Fruit fly (Drosophila melanogaster) whole organism, pupa: ENCODE measurements around the gene CG16964.

ENCODE experiments used
- CG14655 ChIP-seq: fragments of 200-800 bp; sonication (Bioruptor generic); optimal IDR thresholded peaks from 3 replicates; lab custom pipeline; 2017; ENCODE audit warnings: mild to moderate bottlenecking, missing biosample characterization, missing genetic modification reagents, missing genetic modification characterization
- CG15710 ChIP-seq: fragments of 200-800 bp; sonication (Bioruptor generic); optimal IDR thresholded peaks from 2 replicates; lab custom pipeline; 2018; ENCODE audit warnings: missing biosample characterization, mild to moderate bottlenecking, missing genetic modification characterization, moderate library complexity
- CG32121 ChIP-seq: fragments of 200-800 bp; sonication (Bioruptor generic); IDR thresholded peaks from 2 replicates; pipeline ENCODE4 v1.3.6; 2022; ENCODE audit warnings: missing biosample characterization, missing genetic modification characterization
- CG34367 ChIP-seq: fragments of 200-800 bp; sonication (Bioruptor generic); optimal IDR thresholded peaks from 2 replicates; lab custom pipeline; 2018; ENCODE audit warnings: missing biosample characterization, mild to moderate bottlenecking, missing genetic modification characterization
- Pif1A ChIP-seq: fragments of 200-800 bp; sonication (Bioruptor generic); optimal IDR thresholded peaks from 3 replicates; lab custom pipeline; 2016; ENCODE audit warnings: missing biosample characterization, missing genetic modification characterization
- Pif1B ChIP-seq: fragments of 200-800 bp; sonication (Bioruptor generic); optimal IDR thresholded peaks from 3 replicates; lab custom pipeline; 2016; ENCODE audit warnings: missing biosample characterization, missing genetic modification characterization
- Snoo ChIP-seq: fragments of 200-800 bp; sonication (Bioruptor generic); optimal IDR thresholded peaks from 3 replicates; lab custom pipeline; 2017; ENCODE audit warnings: missing biosample characterization, mild to moderate bottlenecking, missing genetic modification characterization, inconsistent platforms
- gl ChIP-seq: fragments of 200-800 bp; sonication (Bioruptor generic); optimal IDR thresholded peaks from 2 replicates; lab custom pipeline; 2018; ENCODE audit warnings: missing biosample characterization, mild to moderate bottlenecking, missing genetic modification characterization
- rn ChIP-seq: fragments of 200-800 bp; sonication (Bioruptor generic); IDR thresholded peaks from 2 replicates; pipeline ENCODE4 v1.3.6; 2022; ENCODE audit warnings: missing biosample characterization, missing genetic modification characterization

- no peak for TF ChIP-seq Snoo (tag; lab: Kevin White, UChicago)
- no peak for TF ChIP-seq CG32121
- TF ChIP-seq CG14655, result no peak
- no peak for TF ChIP-seq CG34367
- no peak for TF ChIP-seq Pif1B (GFP tag; lab: Kevin White, UChicago)
- TF ChIP-seq CG15710 (tag; lab: Kevin White, UChicago), result no peak
- TF ChIP-seq gl (tag; lab: Kevin White, UChicago), result no peak
- no peak for TF ChIP-seq Pif1A (GFP tag; lab: Kevin White, UChicago)
- TF ChIP-seq rn, result no peak
Observed at dm6 chr2L:11947641-11948040, at the start of gene CG16964.
